Fruit fly (Drosophila melanogaster) whole organism, prepupa: ENCODE data around the gene CG13113.

Source experiments
- CG1621 ChIP-seq: fragments of 200-800 bp; sonication (Bioruptor generic); optimal IDR thresholded peaks from 3 replicates; lab custom pipeline; 2018; ENCODE audit warnings: missing biosample characterization, mild to moderate bottlenecking, missing genetic modification characterization
- Lpt ChIP-seq: fragments of 200-800 bp; sonication (Bioruptor generic); optimal IDR thresholded peaks from 3 replicates; lab custom pipeline; 2016; ENCODE audit warnings: missing biosample characterization, missing genetic modification characterization
- Sox14 ChIP-seq: fragments of 200-800 bp; sonication (Bioruptor generic); optimal IDR thresholded peaks from 3 replicates; lab custom pipeline; 2016; ENCODE audit warnings: missing biosample characterization, missing genetic modification characterization

- TF ChIP-seq CG1621 (no peak), Lpt (GFP tag; lab: Kevin White, UChicago) (no peak), Sox14 (no peak)
Observed at dm6 chr2L:9569131-9569530, 25.2 kb downstream of the CG13113 start.
